Fruit fly (Drosophila melanogaster) whole organism, prepupa: ENCODE measurements around the gene CG43630.

Source experiments
- CG10669 ChIP-seq: fragments of 200-800 bp; sonication (Bioruptor generic); optimal IDR thresholded peaks from 3 replicates; lab custom pipeline; 2018; ENCODE audit warnings: missing biosample characterization, mild to moderate bottlenecking, missing genetic modification characterization, moderate library complexity
- CG15336 ChIP-seq: fragments of 200-800 bp; sonication (Bioruptor generic); IDR thresholded peaks from 2 replicates; pipeline ENCODE4 v1.3.6; 2022; ENCODE audit warnings: missing biosample characterization, missing genetic modification characterization
- CG1621 ChIP-seq: fragments of 200-800 bp; sonication (Bioruptor generic); optimal IDR thresholded peaks from 3 replicates; lab custom pipeline; 2018; ENCODE audit warnings: missing biosample characterization, mild to moderate bottlenecking, missing genetic modification characterization
- CG3032 ChIP-seq: fragments of 200-800 bp; optimal IDR thresholded peaks from 2 replicates; lab custom pipeline; 2019; ENCODE audit warnings: missing biosample characterization, mild to moderate bottlenecking, missing genetic modification characterization, moderate library complexity
- CG31627 ChIP-seq: fragments of 200-800 bp; sonication (Bioruptor generic); optimal IDR thresholded peaks from 3 replicates; lab custom pipeline; 2016; ENCODE audit warnings: missing biosample characterization, missing genetic modification characterization
- CG32006 ChIP-seq: fragments of 200-800 bp; sonication (Bioruptor generic); optimal IDR thresholded peaks from 3 replicates; lab custom pipeline; 2017; ENCODE audit warnings: missing biosample characterization, mild to moderate bottlenecking, missing genetic modification characterization
- CG3919 ChIP-seq: fragments of 200-800 bp; sonication (Bioruptor generic); optimal IDR thresholded peaks from 3 replicates; lab custom pipeline; 2016; ENCODE audit warnings: missing biosample characterization, missing genetic modification characterization
- CG4318 ChIP-seq: fragments of 200-800 bp; sonication (Bioruptor generic); optimal IDR thresholded peaks from 3 replicates; lab custom pipeline; 2017; ENCODE audit warnings: missing biosample characterization, mild to moderate bottlenecking, missing genetic modification characterization
- CG6163 ChIP-seq: fragments of 200-800 bp; sonication (Bioruptor generic); IDR thresholded peaks from 3 replicates; pipeline ENCODE4 v1.3.6; 2022; ENCODE audit warnings: missing biosample characterization, missing genetic modification characterization
- CG6276 ChIP-seq: fragments of 200-800 bp; sonication (Bioruptor generic); optimal IDR thresholded peaks from 2 replicates; lab custom pipeline; 2017; ENCODE audit warnings: missing biosample characterization, mild to moderate bottlenecking, missing genetic modification characterization
- CG6792 ChIP-seq: fragments of 200-800 bp; sonication (Bioruptor generic); optimal IDR thresholded peaks from 3 replicates; lab custom pipeline; 2016; ENCODE audit warnings: missing biosample characterization, missing genetic modification characterization
- CG7368 ChIP-seq: fragments of 200-800 bp; sonication (Bioruptor generic); optimal IDR thresholded peaks from 3 replicates; lab custom pipeline; 2016; ENCODE audit warnings: missing biosample characterization, missing genetic modification characterization
- CG8632 ChIP-seq: fragments of 200-800 bp; sonication (Bioruptor generic); optimal IDR thresholded peaks from 3 replicates; lab custom pipeline; 2016; ENCODE audit warnings: missing biosample characterization, missing genetic modification characterization
- CG9139 ChIP-seq: fragments of 200-800 bp; sonication (Bioruptor generic); optimal IDR thresholded peaks from 3 replicates; lab custom pipeline; 2017; ENCODE audit warnings: missing biosample characterization, mild to moderate bottlenecking, missing genetic modification characterization
- Eip75B ChIP-seq: fragments of 200-800 bp; sonication (Bioruptor generic); optimal IDR thresholded peaks from 3 replicates; lab custom pipeline; 2016; ENCODE audit warnings: missing biosample characterization, missing genetic modification characterization
- Eip78C ChIP-seq: fragments of 200-800 bp; sonication (Bioruptor generic); peaks from one replicate; lab custom pipeline; 2016; ENCODE audit warnings: missing biosample characterization, missing genetic modification characterization
- Eip93F ChIP-seq: fragments of 200-800 bp; sonication (Bioruptor generic); optimal IDR thresholded peaks from 2 replicates; lab custom pipeline; 2016; ENCODE audit warnings: missing biosample characterization, mild to moderate bottlenecking, missing genetic modification characterization
- Ets21C ChIP-seq: fragments of 200-800 bp; sonication (Bioruptor generic); optimal IDR thresholded peaks from 3 replicates; lab custom pipeline; 2016; ENCODE audit warnings: missing biosample characterization, missing genetic modification characterization
- Lpt ChIP-seq: fragments of 200-800 bp; sonication (Bioruptor generic); optimal IDR thresholded peaks from 3 replicates; lab custom pipeline; 2016; ENCODE audit warnings: missing biosample characterization, missing genetic modification characterization
- Met ChIP-seq: fragments of 200-800 bp; sonication (Bioruptor generic); optimal IDR thresholded peaks from 3 replicates; lab custom pipeline; 2016; ENCODE audit warnings: missing biosample characterization, missing genetic modification characterization
- OdsH ChIP-seq: fragments of 200-800 bp; sonication (Bioruptor generic); optimal IDR thresholded peaks from 3 replicates; lab custom pipeline; 2016; ENCODE audit warnings: missing biosample characterization, missing genetic modification characterization
- Smox ChIP-seq: fragments of 200-800 bp; sonication (Bioruptor generic); optimal IDR thresholded peaks from 3 replicates; lab custom pipeline; 2016; ENCODE audit warnings: missing biosample characterization, missing genetic modification characterization
- Sox102F ChIP-seq: fragments of 200-800 bp; sonication (Bioruptor generic); optimal IDR thresholded peaks from 2 replicates; lab custom pipeline; 2016; ENCODE audit warnings: missing biosample characterization, mild to moderate bottlenecking, missing genetic modification characterization
- cyc ChIP-seq: fragments of 200-800 bp; sonication (Bioruptor generic); optimal IDR thresholded peaks from 3 replicates; lab custom pipeline; 2016; ENCODE audit warnings: missing biosample characterization, missing genetic modification characterization
- dac ChIP-seq: fragments of 200-800 bp; sonication (Bioruptor generic); optimal IDR thresholded peaks from 2 replicates; lab custom pipeline; 2017; ENCODE audit warnings: missing biosample characterization, mild to moderate bottlenecking, missing genetic modification characterization
- dsx ChIP-seq: fragments of 200-800 bp; optimal IDR thresholded peaks from 3 replicates; lab custom pipeline; 2019; ENCODE audit warnings: missing biosample characterization, mild to moderate bottlenecking, missing genetic modification characterization, moderate library complexity; ENCODE audit not compliant: poor library complexity, severe bottlenecking
- esn ChIP-seq: fragments of 200-800 bp; sonication (Bioruptor generic); optimal IDR thresholded peaks from 2 replicates; lab custom pipeline; 2016; ENCODE audit warnings: missing biosample characterization, mild to moderate bottlenecking, missing genetic modification characterization, moderate library complexity
- fd59A ChIP-seq: fragments of 200-800 bp; sonication (Bioruptor generic); optimal IDR thresholded peaks from 2 replicates; lab custom pipeline; 2017; ENCODE audit warnings: missing biosample characterization, mild to moderate bottlenecking, missing genetic modification characterization, missing genetic modification reagents
- fd85E ChIP-seq: fragments of 200-800 bp; sonication (Bioruptor generic); optimal IDR thresholded peaks from 3 replicates; lab custom pipeline; 2016; ENCODE audit warnings: missing biosample characterization, missing genetic modification characterization
- fkh ChIP-seq: fragments of 200-800 bp; sonication (Bioruptor generic); optimal IDR thresholded peaks from 3 replicates; lab custom pipeline; 2017; ENCODE audit warnings: missing biosample characterization, mild to moderate bottlenecking, missing genetic modification characterization, moderate library complexity
- lz ChIP-seq: fragments of 200-800 bp; sonication (Bioruptor generic); optimal IDR thresholded peaks from 3 replicates; lab custom pipeline; 2016; ENCODE audit warnings: missing biosample characterization, missing genetic modification characterization
- net ChIP-seq: fragments of 200-800 bp; sonication (Bioruptor generic); optimal IDR thresholded peaks from 3 replicates; lab custom pipeline; 2016; ENCODE audit warnings: missing biosample characterization, missing genetic modification characterization
- pdm3 ChIP-seq: fragments of 200-800 bp; sonication (Bioruptor generic); optimal IDR thresholded peaks from 3 replicates; lab custom pipeline; 2016; ENCODE audit warnings: missing biosample characterization, missing genetic modification characterization
- salr ChIP-seq, 2 experiments: fragments of 200-800 bp; sonication (Bioruptor generic); optimal IDR thresholded peaks; 3 replicates each; lab custom pipeline; 2016 to 2018; ENCODE audit warnings: missing biosample characterization in 2 of 2, missing genetic modification characterization in 2 of 2, mild to moderate bottlenecking in 1 of 2
- spab ChIP-seq: fragments of 200-800 bp; sonication (Bioruptor generic); optimal IDR thresholded peaks from 2 replicates; lab custom pipeline; 2017; ENCODE audit warnings: missing biosample characterization, mild to moderate bottlenecking, missing genetic modification characterization, missing genetic modification reagents
- svp ChIP-seq: fragments of 200-800 bp; sonication (Bioruptor generic); peaks from one replicate; lab custom pipeline; 2016; ENCODE audit warnings: missing biosample characterization, missing genetic modification characterization
- topi ChIP-seq: fragments of 200-800 bp; sonication (Bioruptor generic); optimal IDR thresholded peaks from 3 replicates; lab custom pipeline; 2016; ENCODE audit warnings: missing biosample characterization, missing genetic modification characterization

The CG43630 gene

DNA sequence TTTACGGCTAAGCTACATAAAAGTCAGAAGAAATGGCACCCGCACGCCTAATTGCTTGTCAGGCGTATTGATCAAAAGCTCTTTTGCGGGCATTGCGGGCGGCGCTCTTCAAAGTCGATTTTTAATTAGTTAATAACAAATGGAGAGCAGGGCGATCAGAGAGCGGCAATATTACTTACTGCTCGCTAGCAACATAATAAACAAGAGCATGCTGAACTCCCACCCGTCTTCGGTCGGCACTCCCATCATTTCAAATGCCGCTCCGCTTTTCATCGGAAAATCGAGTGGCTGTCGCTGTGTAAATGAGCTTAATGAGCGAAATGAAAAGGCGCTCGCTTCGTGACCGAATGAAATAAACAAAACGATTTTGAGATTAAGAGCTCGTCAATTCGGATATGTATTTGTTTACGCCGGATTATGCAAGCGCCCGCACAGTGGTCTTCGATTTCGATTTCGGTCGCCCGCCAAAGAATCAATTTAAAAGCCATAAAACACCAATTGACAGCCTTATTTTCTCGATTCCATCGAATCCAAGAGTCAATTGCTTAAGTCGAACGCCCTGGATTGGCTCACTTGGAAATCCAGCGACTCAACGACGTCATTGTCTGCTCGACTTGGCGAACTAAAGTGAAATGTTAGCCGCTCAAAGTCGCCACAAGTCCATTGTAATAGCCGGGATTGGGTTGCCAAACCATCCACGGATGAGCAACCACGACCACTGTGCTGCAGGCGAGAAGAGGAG lies 22.4 kb downstream of the CG43630 start (continued):
- no peak for TF ChIP-seq CG8632
- TF ChIP-seq Eip78C (GFP tag; lab: Kevin White, UChicago) = peak; percentile 51
- TF ChIP-seq Ets21C (GFP tag; lab: Kevin White, UChicago) = no peak
- no peak for TF ChIP-seq spab (GFP tag; lab: Kevin White, UChicago)
- TF ChIP-seq fd59A (GFP tag; lab: Kevin White, UChicago) = no peak
- TF ChIP-seq esn (GFP tag; lab: Kevin White, UChicago) = no peak
- no peak for TF ChIP-seq dsx (GFP tag; lab: Kevin White, UChicago)
- TF ChIP-seq CG32006 = peak; percentile 79
- TF ChIP-seq Eip75B = no peak
- peak; percentile 48 for TF ChIP-seq Lpt (GFP tag; lab: Kevin White, UChicago)
- no peak for TF ChIP-seq Eip93F (GFP tag; lab: Kevin White, UChicago)
- no peak for TF ChIP-seq fd85E
- peak; percentile 27 for TF ChIP-seq OdsH (GFP tag; lab: Kevin White, UChicago)
- no peak for TF ChIP-seq CG6792
- TF ChIP-seq cyc = no peak
- peak; percentile 58 for TF ChIP-seq svp (GFP tag; lab: Kevin White, UChicago)
- no peak for TF ChIP-seq CG1621 (tag; lab: Kevin White, UChicago)
- TF ChIP-seq CG9139 (GFP tag; lab: Kevin White, UChicago) = no peak
- no peak for TF ChIP-seq lz (GFP tag; lab: Kevin White, UChicago)
- TF ChIP-seq, all 60 proteins: peak for 19

DNA sequence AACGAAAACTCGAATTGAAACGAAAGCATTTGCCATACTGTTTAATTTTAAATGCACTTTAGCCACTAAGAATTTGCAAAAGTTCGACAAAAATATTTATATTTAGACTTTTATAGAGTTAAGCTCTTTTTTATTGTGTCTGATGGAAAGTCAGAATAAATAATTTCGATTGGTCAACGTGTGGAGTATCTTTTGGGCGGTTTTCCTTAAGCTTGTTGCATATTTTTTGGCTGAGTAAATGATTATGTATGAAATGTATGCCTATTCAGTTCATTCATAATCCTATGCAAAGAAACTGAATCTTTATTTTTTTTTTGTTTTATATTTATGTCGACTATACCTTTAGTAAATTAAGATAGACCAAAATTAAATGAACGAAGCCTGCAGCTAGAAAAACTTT lies 23.3 kb downstream of the CG43630 start:
- no peak for TF ChIP-seq Met (GFP tag; lab: Kevin White, UChicago)
- no peak for TF ChIP-seq svp (GFP tag; lab: Kevin White, UChicago)
- no peak for TF ChIP-seq OdsH (GFP tag; lab: Kevin White, UChicago)
- no peak for TF ChIP-seq CG6276
- no peak for TF ChIP-seq CG3919 (GFP tag; lab: Kevin White, UChicago)
- TF ChIP-seq fd85E = no peak
- no peak for TF ChIP-seq CG10669 (GFP tag; lab: Kevin White, UChicago)
- TF ChIP-seq pdm3 = no peak

DNA sequence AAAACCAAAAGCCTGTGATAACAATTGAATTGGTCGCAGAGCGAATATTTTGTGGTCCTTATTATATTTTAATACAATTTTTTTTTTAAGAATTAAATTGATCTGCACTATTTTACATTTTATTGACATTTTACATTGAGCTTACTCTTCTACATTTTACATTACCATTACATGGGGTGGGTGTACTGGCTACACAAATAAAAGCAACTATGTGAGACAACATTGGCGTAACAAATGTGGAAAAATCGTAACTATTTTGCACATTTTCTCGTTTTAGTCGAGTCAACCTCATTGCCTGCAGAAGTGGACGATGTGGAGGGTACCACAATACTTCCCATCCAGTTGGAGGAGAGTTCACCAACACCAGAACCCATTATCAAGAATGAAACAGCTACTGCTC lies 25.5 kb downstream of the CG43630 start:
- TF ChIP-seq CG31627 (GFP tag; lab: Kevin White, UChicago) (no peak), svp (GFP tag; lab: Kevin White, UChicago) (peak; percentile 33), Sox102F (GFP tag; lab: Kevin White, UChicago) (no peak), Smox (no peak), CG3032 (tag; lab: Kevin White, UChicago) (no peak), Eip75B (no peak), topi (GFP tag; lab: Kevin White, UChicago) (no peak), CG7368 (GFP tag; lab: Kevin White, UChicago) (no peak), fkh (peak; percentile 30), salr (GFP tag; optimal IDR thresholded peaks at IDR 0.05; lab: Kevin White, UChicago) (no peak)

DNA sequence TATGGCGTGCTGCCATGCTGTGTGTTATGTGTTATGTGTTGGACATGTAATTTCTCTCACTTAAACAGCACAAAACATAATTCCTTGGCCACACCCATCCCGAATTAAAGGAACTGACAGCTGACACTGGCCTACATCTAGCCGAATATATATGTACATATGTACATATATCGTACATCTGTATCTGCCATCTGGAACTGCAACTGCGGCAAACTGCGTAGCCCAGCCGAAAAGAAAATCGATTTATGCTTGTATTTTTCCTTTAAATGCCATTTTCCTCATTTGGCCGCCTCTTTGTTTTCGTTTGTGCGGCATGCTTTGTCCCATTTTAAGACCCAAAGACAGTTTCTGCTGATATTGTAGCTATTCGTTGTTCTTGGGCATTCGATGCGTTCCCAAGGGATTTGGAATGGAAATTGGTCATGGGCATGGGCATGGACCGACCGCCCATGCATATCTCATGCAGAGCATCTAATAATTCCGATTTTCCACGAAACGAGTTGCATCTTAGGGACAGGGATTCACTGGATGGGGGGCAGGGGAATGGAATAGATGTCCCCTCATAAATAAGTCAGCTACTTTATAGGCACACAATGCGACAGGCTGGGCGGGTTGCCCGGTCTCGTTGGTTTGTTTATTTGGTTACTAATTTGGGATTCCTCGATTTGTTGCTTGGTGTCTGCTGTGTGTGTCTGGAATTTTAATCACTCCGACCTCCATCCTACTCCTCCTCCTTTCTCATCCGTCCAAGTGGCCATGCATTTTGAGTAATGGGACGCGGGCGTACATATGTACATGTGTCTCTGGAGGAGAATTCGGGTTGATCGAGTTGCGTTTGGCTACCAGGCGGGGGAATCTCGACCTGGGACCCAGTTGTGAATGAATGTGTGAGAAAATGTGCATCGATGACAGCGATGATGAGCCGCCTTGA lies 26.7 kb downstream of the CG43630 start:
- TF ChIP-seq net (GFP tag; lab: Kevin White, UChicago) (no peak), CG4318 (GFP tag; lab: Kevin White, UChicago) (no peak), topi (GFP tag; lab: Kevin White, UChicago) (no peak), CG10669 (GFP tag; lab: Kevin White, UChicago) (no peak), CG6163 (GFP tag; lab: Robert Waterston, UW) (no peak), Ets21C (GFP tag; lab: Kevin White, UChicago) (no peak), dac (GFP tag; lab: Kevin White, UChicago) (no peak), CG15336 (no peak), fd85E (no peak), CG31627 (GFP tag; lab: Kevin White, UChicago) (no peak)
- TF ChIP-seq, all 60 proteins: peak for 0
